Worm (Caenorhabditis elegans) whole organism, L4 larva: ENCODE data around the gene M79.2.

Experiments
- ama-1 ChIP-seq: fragments of 150-350 bp; optimal IDR thresholded peaks from 2 replicates; lab custom pipeline; 2014; ENCODE audit warnings: inconsistent platforms, mixed read lengths
- ceh-44 ChIP-seq: fragments of 200-800 bp; sonication (Bioruptor generic); IDR thresholded peaks from 2 replicates; pipeline ENCODE4 v1.3.6; 2022; ENCODE audit warnings: missing genetic modification reagents, missing genetic modification characterization, missing compliant biosample characterization
- dpl-1 ChIP-seq: fragments of 150-350 bp; optimal IDR thresholded peaks from 2 replicates; lab custom pipeline; 2014; ENCODE audit warnings: missing biosample characterization, missing genetic modification reagents, missing genetic modification characterization
- jun-1 ChIP-seq: fragments of 150-350 bp; optimal IDR thresholded peaks from 2 replicates; lab custom pipeline; 2014; ENCODE audit warnings: missing biosample characterization, missing genetic modification reagents, missing genetic modification characterization
- lin-39 ChIP-seq: fragments of 150-350 bp; optimal IDR thresholded peaks from 2 replicates; lab custom pipeline; 2014; ENCODE audit warnings: missing biosample characterization, missing genetic modification reagents, missing genetic modification characterization
- mxl-2 ChIP-seq: fragments of 200-800 bp; sonication (Bioruptor generic); conservative IDR thresholded peaks from 2 replicates; pipeline ENCODE4 v1.3.6; 2022; ENCODE audit warnings: missing genetic modification reagents, missing genetic modification characterization, missing compliant biosample characterization
- nhr-28 ChIP-seq: fragments of 150-350 bp; optimal IDR thresholded peaks from 2 replicates; lab custom pipeline; 2014; ENCODE audit warnings: missing biosample characterization, missing genetic modification characterization
- pha-4 ChIP-seq, 2 experiments: fragments of 150-350 bp in 1 of 2; fragments of 200-800 bp in 1 of 2; sonication (Bioruptor generic) in 1 of 2; IDR thresholded peaks in 1 of 2; optimal IDR thresholded peaks in 1 of 2; 2 replicates each; pipeline versions ENCODE4 v1.3.6 to Lab custom; 2014 to 2022; ENCODE audit warnings: missing genetic modification characterization in 2 of 2, missing genetic modification reagents in 2 of 2, missing biosample characterization in 1 of 2, missing compliant biosample characterization in 1 of 2
- pqm-1 ChIP-seq: sonication (generic microtip); optimal IDR thresholded peaks from 2 replicates; lab custom pipeline; 2017; ENCODE audit warnings: missing biosample characterization, missing genetic modification characterization
- rbr-2 ChIP-seq: sonication (generic microtip); optimal IDR thresholded peaks from 2 replicates; lab custom pipeline; 2016; ENCODE audit warnings: missing genotype, missing genetic modification characterization, missing compliant biosample characterization
- snpc-4 ChIP-seq: fragments of 150-350 bp; optimal IDR thresholded peaks from 2 replicates; lab custom pipeline; 2014; ENCODE audit warnings: missing biosample characterization, missing genetic modification characterization
- unc-62 ChIP-seq, 3 experiments: fragments of 150-350 bp in 1 of 3; sonication (generic microtip); optimal IDR thresholded peaks in 2 of 3; peaks in 1 of 3; 1 replicate in 1 of 3; 2 replicates in 2 of 3; lab custom pipeline; 2014 to 2017; ENCODE audit warnings: missing biosample characterization in 3 of 3, missing genetic modification characterization in 3 of 3, missing genetic modification reagents in 3 of 3, missing genotype in 1 of 3

DNA sequence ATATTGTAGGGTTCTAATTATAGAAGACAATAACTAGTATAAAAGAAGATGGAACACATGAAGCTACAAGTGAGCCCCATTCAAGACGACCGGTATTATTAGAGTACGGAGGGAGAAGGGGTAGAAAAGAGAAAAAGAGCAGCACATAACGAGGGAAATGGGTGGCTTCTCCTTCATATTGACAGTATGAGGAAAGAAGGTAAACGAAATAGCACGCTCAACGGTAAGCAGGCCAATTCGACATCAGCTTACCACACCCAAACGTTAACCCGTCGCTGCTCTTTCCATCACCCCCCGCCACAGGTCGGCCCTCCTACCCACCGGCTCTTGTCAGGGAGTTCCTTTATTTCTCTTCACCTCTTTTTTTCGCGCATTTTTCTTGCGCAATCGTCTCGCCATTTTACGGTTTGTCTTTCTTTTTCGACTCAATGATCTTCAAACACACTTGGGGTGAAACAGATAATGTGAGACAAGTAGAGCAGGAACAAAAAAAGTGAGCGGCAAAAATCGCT, 9.9 kb downstream of the M79.2 start:
- TF ChIP-seq ama-1 (lab: Kevin White, UChicago) (no peak), jun-1 (tag; lab: Kevin White, UChicago) (no peak), nhr-28 (tag; lab: Kevin White, UChicago) (no peak), mxl-2 (GFP tag; lab: Robert Waterston, UW) (no peak), pha-4 (GFP tag; IDR thresholded peaks at IDR 0.05; lab: Robert Waterston, UW) (no peak), pha-4 (tag; optimal IDR thresholded peaks at IDR 0.05; lab: Kevin White, UChicago) (no peak), snpc-4 (no peak), dpl-1 (GFP tag; lab: Kevin White, UChicago) (no peak), pqm-1 (tag; lab: Kevin White, UChicago) (no peak), lin-39 (tag; lab: Kevin White, UChicago) (no peak), ceh-44 (no peak), unc-62 (GFP tag; optimal IDR thresholded peaks at IDR 0.05 in 1 of 2; lab: Kevin White, UChicago) (peak in 1 of 2 experiments; percentile 68), unc-62 (tag; optimal IDR thresholded peaks at IDR 0.05; lab: Kevin White, UChicago) (no peak), rbr-2 (tag; lab: Kevin White, UChicago) (no peak)
